Fruit fly (Drosophila melanogaster) whole organism, embryonic: Measurements from ENCODE around the gene CG34135.

Source experiments
- Atf6 ChIP-seq: fragments of 200-800 bp; sonication (Bioruptor generic); IDR thresholded peaks from 2 replicates; pipeline ENCODE4 v1.3.6; 2022; ENCODE audit warnings: missing biosample characterization, missing genetic modification characterization
- C15 ChIP-seq: fragments of 200-800 bp; sonication (Bioruptor generic); IDR thresholded peaks from 3 replicates; pipeline ENCODE4 v1.3.6; 2022; ENCODE audit warnings: missing biosample characterization, missing genetic modification characterization
- CG10462 ChIP-seq: fragments of 200-800 bp; sonication (Bioruptor generic); optimal IDR thresholded peaks from 2 replicates; lab custom pipeline; 2016; ENCODE audit warnings: missing biosample characterization, missing genetic modification characterization
- CG1233 ChIP-seq: fragments of 200-800 bp; sonication (Bioruptor generic); optimal IDR thresholded peaks from 4 replicates; lab custom pipeline; 2018; ENCODE audit warnings: missing biosample characterization, mild to moderate bottlenecking, missing genetic modification characterization
- CG13123 ChIP-seq: fragments of 200-800 bp; sonication (Bioruptor generic); optimal IDR thresholded peaks from 2 replicates; lab custom pipeline; 2016; ENCODE audit warnings: missing biosample characterization, missing genetic modification characterization
- CG13894 ChIP-seq: fragments of 200-800 bp; sonication (Bioruptor generic); optimal IDR thresholded peaks from 3 replicates; lab custom pipeline; 2018; ENCODE audit warnings: missing biosample characterization, mild to moderate bottlenecking, missing genetic modification characterization, moderate library complexity
- CG14014 ChIP-seq: fragments of 200-800 bp; sonication (Bioruptor generic); IDR thresholded peaks from 2 replicates; pipeline ENCODE4 v1.3.6; 2022; ENCODE audit warnings: missing biosample characterization, missing genetic modification characterization
- CG14860 ChIP-seq: fragments of 200-800 bp; sonication (Bioruptor generic); IDR thresholded peaks from 3 replicates; pipeline ENCODE4 v1.3.6; 2022; ENCODE audit warnings: missing biosample characterization, missing genetic modification characterization; ENCODE audit not compliant: partially characterized antibody
- CG17328 ChIP-seq: fragments of 200-800 bp; sonication (Bioruptor generic); IDR thresholded peaks from 2 replicates; pipeline ENCODE4 v1.3.6; 2022; ENCODE audit warnings: missing biosample characterization, missing genetic modification characterization
- CG1792 ChIP-seq: fragments of 200-800 bp; sonication (Bioruptor generic); optimal IDR thresholded peaks from 2 replicates; lab custom pipeline; 2016; ENCODE audit warnings: missing biosample characterization, missing genetic modification characterization
- CG31388 ChIP-seq: fragments of 200-800 bp; sonication (Bioruptor generic); optimal IDR thresholded peaks from 2 replicates; lab custom pipeline; 2016; ENCODE audit warnings: missing biosample characterization, missing genetic modification characterization
- CG3163 ChIP-seq: fragments of 200-800 bp; sonication (Bioruptor generic); optimal IDR thresholded peaks from 3 replicates; lab custom pipeline; 2016; ENCODE audit warnings: missing biosample characterization, missing genetic modification characterization
- CG4328 ChIP-seq: fragments of 200-800 bp; sonication (Bioruptor generic); optimal IDR thresholded peaks from 3 replicates; lab custom pipeline; 2017; ENCODE audit warnings: missing biosample characterization, missing genetic modification reagents, missing genetic modification characterization
- CG6765 ChIP-seq: fragments of 200-800 bp; sonication (Bioruptor generic); optimal IDR thresholded peaks from 3 replicates; lab custom pipeline; 2017; ENCODE audit warnings: missing biosample characterization, mild to moderate bottlenecking, missing genetic modification characterization
- CG7963 ChIP-seq: fragments of 200-800 bp; sonication (Bioruptor generic); IDR thresholded peaks from 3 replicates; pipeline ENCODE4 v1.3.6; 2022; ENCODE audit warnings: missing biosample characterization, missing genetic modification characterization; ENCODE audit not compliant: partially characterized antibody
- CG9727 ChIP-seq: fragments of 200-800 bp; sonication (Bioruptor generic); optimal IDR thresholded peaks from 3 replicates; lab custom pipeline; 2017; ENCODE audit warnings: missing biosample characterization, mild to moderate bottlenecking, missing genetic modification characterization
- CG9797 ChIP-seq: fragments of 200-800 bp; sonication (Bioruptor generic); optimal IDR thresholded peaks from 3 replicates; lab custom pipeline; 2018; ENCODE audit warnings: missing biosample characterization, mild to moderate bottlenecking, missing genetic modification characterization
- CoRest ChIP-seq: fragments of 200-800 bp; sonication (Bioruptor generic); optimal IDR thresholded peaks from 3 replicates; lab custom pipeline; 2018; ENCODE audit warnings: missing biosample characterization, mild to moderate bottlenecking, missing genetic modification characterization, moderate library complexity
- D19A ChIP-seq: fragments of 200-800 bp; optimal IDR thresholded peaks from 3 replicates; lab custom pipeline; 2019; ENCODE audit warnings: missing biosample characterization, mild to moderate bottlenecking, missing genetic modification characterization, moderate library complexity
- Doc3 ChIP-seq: fragments of 200-800 bp; sonication (Bioruptor generic); IDR thresholded peaks from 3 replicates; pipeline ENCODE4 v1.3.6; 2022; ENCODE audit warnings: missing biosample characterization, missing genetic modification characterization; ENCODE audit not compliant: partially characterized antibody
- Eip74EF ChIP-seq, 2 experiments: fragments of 200-800 bp in 1 of 2; fragments of >200 bp in 1 of 2; sonication (Bioruptor generic) in 1 of 2; optimal IDR thresholded peaks; 2 replicates each; lab custom pipeline; 2017 to 2019; ENCODE audit warnings: missing biosample characterization in 2 of 2, missing genetic modification characterization in 2 of 2, mild to moderate bottlenecking in 1 of 2, moderate library complexity in 1 of 2
- Gsc ChIP-seq: fragments of 200-800 bp; sonication (Bioruptor generic); IDR thresholded peaks from 2 replicates; pipeline ENCODE4 v1.3.6; 2022; ENCODE audit warnings: missing biosample characterization, missing genetic modification characterization
- HHEX ChIP-seq: fragments of 200-800 bp; sonication (Bioruptor generic); optimal IDR thresholded peaks from 3 replicates; lab custom pipeline; 2017; ENCODE audit warnings: missing biosample characterization, mild to moderate bottlenecking, missing genetic modification characterization, missing genetic modification reagents
- Hmx ChIP-seq: fragments of 200-800 bp; sonication (Bioruptor generic); optimal IDR thresholded peaks from 2 replicates; lab custom pipeline; 2016; ENCODE audit warnings: missing biosample characterization, missing genetic modification characterization
- Opbp ChIP-seq: fragments of 200-800 bp; sonication (Bioruptor generic); IDR thresholded peaks from 3 replicates; pipeline ENCODE4 v1.3.6; 2022; ENCODE audit warnings: missing biosample characterization, missing genetic modification characterization; ENCODE audit not compliant: partially characterized antibody
- Rfx ChIP-seq: fragments of 200-800 bp; sonication (Bioruptor generic); IDR thresholded peaks from 2 replicates; pipeline ENCODE4 v1.3.6; 2022; ENCODE audit warnings: missing biosample characterization, missing genetic modification characterization
- Tbp ChIP-seq: fragments of >200 bp; optimal IDR thresholded peaks from 2 replicates; lab custom pipeline; 2018; ENCODE audit warnings: missing biosample characterization, missing genetic modification characterization
- Usf ChIP-seq: fragments of 200-800 bp; sonication (Bioruptor generic); optimal IDR thresholded peaks from 2 replicates; lab custom pipeline; 2017; ENCODE audit warnings: missing genotype, missing biosample characterization, missing genetic modification characterization
- YL-1 ChIP-seq: fragments of 200-800 bp; sonication (Bioruptor generic); optimal IDR thresholded peaks from 3 replicates; lab custom pipeline; 2017; ENCODE audit warnings: missing biosample characterization, mild to moderate bottlenecking, missing genetic modification characterization
- aop ChIP-seq: fragments of 200-800 bp; sonication (Bioruptor generic); IDR thresholded peaks from 2 replicates; pipeline ENCODE4 v1.3.6; 2022; ENCODE audit warnings: missing biosample characterization, missing genetic modification characterization
- ap ChIP-seq: fragments of 200-800 bp; sonication (Bioruptor generic); IDR thresholded peaks from 2 replicates; pipeline ENCODE4 v1.3.6; 2022; ENCODE audit warnings: missing biosample characterization, missing genetic modification characterization
- ara ChIP-seq: fragments of 200-800 bp; sonication (Bioruptor generic); IDR thresholded peaks from 2 replicates; pipeline ENCODE4 v1.3.6; 2022; ENCODE audit warnings: missing biosample characterization, missing genetic modification characterization
- bcd ChIP-seq: fragments of 200-800 bp; sonication (Bioruptor generic); optimal IDR thresholded peaks from 2 replicates; lab custom pipeline; 2017; ENCODE audit warnings: missing biosample characterization, mild to moderate bottlenecking, missing genetic modification characterization
- caup ChIP-seq: fragments of 200-800 bp; sonication (Bioruptor generic); optimal IDR thresholded peaks from 3 replicates; lab custom pipeline; 2017; ENCODE audit warnings: missing biosample characterization, mild to moderate bottlenecking, missing genetic modification characterization, moderate library complexity; ENCODE audit not compliant: severe bottlenecking
- corto ChIP-seq: fragments of 200-800 bp; sonication (Bioruptor generic); optimal IDR thresholded peaks from 2 replicates; lab custom pipeline; 2016; ENCODE audit warnings: missing biosample characterization, mild to moderate bottlenecking, missing genetic modification characterization, moderate library complexity
- dmrt11E ChIP-seq: fragments of 200-800 bp; sonication (Bioruptor generic); optimal IDR thresholded peaks from 3 replicates; lab custom pipeline; 2018; ENCODE audit warnings: missing biosample characterization, mild to moderate bottlenecking, missing genetic modification characterization, moderate library complexity
- dpn ChIP-seq, 2 experiments: fragments of 200-800 bp; sonication (Bioruptor generic); optimal IDR thresholded peaks; 3 replicates each; lab custom pipeline; 2016; ENCODE audit warnings: missing biosample characterization in 2 of 2, missing genetic modification characterization in 2 of 2
- fd102C ChIP-seq: fragments of 200-800 bp; sonication (Bioruptor generic); optimal IDR thresholded peaks from 2 replicates; lab custom pipeline; 2018; ENCODE audit warnings: missing biosample characterization, mild to moderate bottlenecking, missing genetic modification characterization, moderate library complexity
- fd64A ChIP-seq: fragments of 200-800 bp; sonication (Bioruptor generic); optimal IDR thresholded peaks from 3 replicates; lab custom pipeline; 2018; ENCODE audit warnings: missing biosample characterization, mild to moderate bottlenecking, missing genetic modification characterization
- gsb ChIP-seq: fragments of 200-800 bp; sonication (Bioruptor generic); IDR thresholded peaks from 2 replicates; pipeline ENCODE4 v1.3.6; 2022; ENCODE audit warnings: missing biosample characterization, missing genetic modification characterization
- her ChIP-seq: fragments of 200-800 bp; sonication (Bioruptor generic); optimal IDR thresholded peaks from 2 replicates; lab custom pipeline; 2016; ENCODE audit warnings: missing biosample characterization, missing genetic modification characterization
- ind ChIP-seq: fragments of 200-800 bp; sonication (Bioruptor generic); optimal IDR thresholded peaks from 3 replicates; lab custom pipeline; 2016; ENCODE audit warnings: missing biosample characterization, missing genetic modification characterization
- jigr1 ChIP-seq: fragments of 200-800 bp; sonication (Bioruptor generic); IDR thresholded peaks from 3 replicates; pipeline ENCODE4 v1.3.6; 2022; ENCODE audit warnings: missing biosample characterization, missing genetic modification characterization
- mirr ChIP-seq: fragments of 200-800 bp; sonication (Bioruptor generic); optimal IDR thresholded peaks from 3 replicates; lab custom pipeline; 2018; ENCODE audit warnings: missing biosample characterization, mild to moderate bottlenecking, missing genetic modification characterization
- mld ChIP-seq: fragments of 200-800 bp; sonication (Bioruptor generic); IDR thresholded peaks from 3 replicates; pipeline ENCODE4 v1.3.6; 2022; ENCODE audit warnings: missing biosample characterization, missing genetic modification characterization; ENCODE audit not compliant: partially characterized antibody
- peb ChIP-seq: fragments of 200-800 bp; sonication (Bioruptor generic); IDR thresholded peaks from 2 replicates; pipeline ENCODE4 v1.3.6; 2022; ENCODE audit warnings: missing biosample characterization, missing genetic modification characterization
- ro ChIP-seq: fragments of 200-800 bp; sonication (Bioruptor generic); IDR thresholded peaks from 2 replicates; pipeline ENCODE4 v1.3.6; 2022; ENCODE audit warnings: missing biosample characterization, missing genetic modification characterization
- scrt ChIP-seq: fragments of 200-800 bp; sonication (Bioruptor generic); optimal IDR thresholded peaks from 2 replicates; lab custom pipeline; 2018; ENCODE audit warnings: missing biosample characterization, mild to moderate bottlenecking, missing genetic modification characterization, moderate library complexity

The CG34135 gene

DNA sequence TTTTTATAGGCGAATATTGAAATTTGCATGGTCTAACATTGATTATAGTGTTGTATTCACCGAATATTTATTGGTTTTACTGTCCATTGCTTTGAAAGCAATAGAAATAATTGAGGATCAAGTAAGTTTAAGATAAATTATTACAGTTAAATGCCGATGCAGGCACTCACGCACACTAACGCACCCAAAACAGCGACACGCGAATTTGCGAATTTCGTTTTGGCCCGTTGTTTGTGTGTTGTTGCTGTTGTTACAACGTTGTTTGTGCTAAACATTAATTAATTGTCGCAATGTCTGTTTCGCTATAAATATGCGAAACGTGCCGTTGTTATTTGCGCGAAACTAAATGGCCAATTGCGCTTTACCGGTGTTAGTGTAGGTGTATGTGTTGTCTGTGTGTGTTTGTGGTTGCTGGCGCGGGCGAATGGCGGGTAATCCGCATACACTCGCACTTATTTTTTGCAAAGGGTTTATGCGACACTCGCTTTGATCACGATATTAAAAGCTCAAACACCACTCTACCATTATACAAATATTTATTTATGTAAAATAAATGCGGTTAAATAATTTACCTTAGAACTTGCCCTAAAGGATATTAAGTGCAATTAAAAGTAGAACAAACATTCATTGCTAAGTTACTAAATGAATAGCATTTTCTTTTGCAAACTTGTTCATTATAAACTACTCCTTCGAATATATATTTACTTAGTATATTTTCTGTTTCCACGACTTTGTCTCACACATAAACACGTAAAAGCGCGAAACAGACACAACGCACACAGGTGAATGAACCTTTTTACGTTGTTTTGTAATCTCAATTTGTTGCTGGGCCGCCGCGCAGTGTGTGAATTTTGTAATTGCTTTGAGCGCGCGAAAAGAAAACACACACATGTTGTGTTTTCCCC is 19.9 kb downstream of the CG34135 start (continued):
- TF ChIP-seq scrt (GFP tag; lab: Kevin White, UChicago) (no peak), peb (GFP tag; lab: Robert Waterston, UW) (no peak), CG4328 (GFP tag; lab: Kevin White, UChicago) (no peak), gsb (GFP tag; lab: Robert Waterston, UW) (no peak), ind (no peak), ap (no peak), CoRest (tag; lab: Kevin White, UChicago) (no peak), Eip74EF (GFP tag; optimal IDR thresholded peaks at IDR 0.05; lab: Kevin White, UChicago) (no peak), CG14014 (GFP tag; lab: Robert Waterston, UW) (0 out of 2 replicates have a peak, but pooled peaks have one; percentile 10), bcd (GFP tag; lab: Kevin White, UChicago) (peak; percentile 11), CG31388 (GFP tag; lab: Kevin White, UChicago) (no peak), Opbp (GFP tag; lab: Robert Waterston, UW) (no peak), mld (GFP tag; lab: Robert Waterston, UW) (0 out of 3 replicates have a peak, but pooled peaks have one; percentile 1), CG1233 (GFP tag; lab: Kevin White, UChicago) (no peak), CG13123 (GFP tag; lab: Kevin White, UChicago) (no peak), Tbp (GFP tag; lab: Kevin White, UChicago) (no peak), YL-1 (GFP tag; lab: Kevin White, UChicago) (no peak), corto (GFP tag; lab: Kevin White, UChicago) (peak; percentile 69), CG9797 (GFP tag; lab: Kevin White, UChicago) (no peak), Doc3 (no peak), Usf (GFP tag; lab: Kevin White, UChicago) (peak; percentile 1), CG7963 (GFP tag; lab: Robert Waterston, UW) (no peak), ara (no peak), Atf6 (0 out of 2 replicates have a peak, but pooled peaks have one; percentile 14), CG6765 (peak; percentile 16), CG17328 (no peak), CG14860 (GFP tag; lab: Robert Waterston, UW) (0 out of 3 replicates have a peak, but pooled peaks have one; percentile 2), her (no peak), C15 (no peak), HHEX (GFP tag; lab: Kevin White, UChicago) (peak; percentile 1), CG9727 (GFP tag; lab: Kevin White, UChicago) (peak; percentile 33), mirr (no peak), Rfx (0 out of 2 replicates have a peak, but pooled peaks have one; percentile 6), CG13894 (tag; lab: Kevin White, UChicago) (no peak)

DNA sequence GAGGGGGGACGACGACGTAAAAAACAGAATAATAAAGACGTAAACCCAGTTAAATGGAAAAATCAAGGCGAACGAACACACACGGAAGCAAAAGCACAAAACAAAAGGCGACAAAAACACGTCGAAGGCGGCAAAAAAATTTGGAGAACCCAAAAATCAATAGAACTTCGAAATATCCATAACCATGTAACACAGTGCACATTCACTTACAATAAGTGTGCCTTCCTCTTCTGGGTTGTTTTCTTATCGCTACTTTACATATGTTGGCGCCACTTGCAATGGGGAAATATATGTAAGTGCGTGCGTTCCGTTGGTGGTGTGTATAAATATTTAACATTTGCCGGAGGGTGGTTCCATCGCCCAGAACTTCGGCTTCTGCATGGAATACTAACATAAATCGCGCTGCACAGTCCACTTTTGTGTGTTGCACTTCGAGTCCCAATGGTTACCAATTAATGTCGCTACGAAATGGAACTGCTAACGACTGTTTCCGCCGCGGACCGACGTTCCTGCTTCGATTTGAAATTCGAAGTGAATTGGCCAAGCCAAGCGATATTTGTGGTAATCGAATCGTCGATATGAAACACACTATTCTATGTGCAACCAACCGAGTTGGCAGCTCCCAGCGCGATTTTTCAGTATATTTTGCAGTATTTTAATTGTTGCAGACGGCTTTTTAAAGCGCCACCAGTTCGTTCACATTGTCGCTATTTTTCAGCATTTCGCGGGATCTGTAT is 20.7 kb downstream of the CG34135 start, which contains the start of the genes CG9801 and Nasp:
CG9801 (minus strand) TSS at position 542 of the 737 bp plus-strand sequence.
Nasp (plus strand) TSS at position 665 of the 737 bp plus-strand sequence.
- TF ChIP-seq fd102C (GFP tag; lab: Kevin White, UChicago) (no peak), CG1792 (GFP tag; lab: Kevin White, UChicago) (no peak), Gsc (no peak), HHEX (GFP tag; lab: Kevin White, UChicago) (no peak), caup (GFP tag; lab: Kevin White, UChicago) (no peak), D19A (tag; lab: Kevin White, UChicago) (no peak), jigr1 (GFP tag; lab: Robert Waterston, UW) (no peak), Hmx (no peak), ro (no peak), CG10462 (no peak), dpn (GFP tag; optimal IDR thresholded peaks at IDR 0.05; lab: Kevin White, UChicago) (peak; percentile 29 to 33), dmrt11E (tag; lab: Kevin White, UChicago) (peak; percentile 11), fd64A (GFP tag; lab: Kevin White, UChicago) (no peak), CG3163 (peak; percentile 46), corto (GFP tag; lab: Kevin White, UChicago) (no peak), aop (GFP tag; lab: Robert Waterston, UW) (no peak)
